Worm (Caenorhabditis elegans): ENCODE measurements around the gene F20D6.5.

ce11 chrV:8185737-8186136, 24.0 kb downstream of the F20D6.5 start, which contains the start of gene F20D6.2:
- no peak for TF ChIP-seq eor-1 (tag; optimal IDR thresholded peaks at IDR 0.05)
- TF ChIP-seq zag-1 (tag; optimal IDR thresholded peaks at IDR 0.05), result no peak
- TF ChIP-seq elt-2 (tag; optimal IDR thresholded peaks at IDR 0.05), result no peak
- TF ChIP-seq nhr-77 (tag; optimal IDR thresholded peaks at IDR 0.05), result no peak

Data from whole organism, L3 larva.